Worm (Caenorhabditis elegans) whole organism, L2 larva: Measurements from ENCODE around the gene C23G10.5.
A peak's percentile ranks its signal among the peaks of the same experiment; 100 is the strongest.

Experiments
- C34F6.9 ChIP-seq: fragments of 150-350 bp; optimal IDR thresholded peaks from 2 replicates; lab custom pipeline; 2014; ENCODE audit warnings: missing biosample characterization, missing genetic modification characterization
- F13H6.1 ChIP-seq: sonication (generic microtip); optimal IDR thresholded peaks from 2 replicates; lab custom pipeline; 2016; ENCODE audit warnings: missing genetic modification characterization, missing compliant biosample characterization
- R02D3.7 ChIP-seq: fragments of 150-350 bp; optimal IDR thresholded peaks from 2 replicates; lab custom pipeline; 2014; ENCODE audit warnings: missing biosample characterization, missing genetic modification characterization
- ZK546.5 ChIP-seq: sonication (generic microtip); optimal IDR thresholded peaks from 2 replicates; lab custom pipeline; 2017; ENCODE audit warnings: missing biosample characterization, missing genetic modification characterization
- alr-1 ChIP-seq: fragments of 150-350 bp; optimal IDR thresholded peaks from 2 replicates; lab custom pipeline; 2014; ENCODE audit warnings: missing biosample characterization, missing genetic modification characterization
- aly-2 ChIP-seq: fragments of 150-350 bp; optimal IDR thresholded peaks from 2 replicates; lab custom pipeline; 2014; ENCODE audit warnings: missing biosample characterization, missing genetic modification characterization
- ama-1 ChIP-seq: fragments of 150-350 bp; optimal IDR thresholded peaks from 2 replicates; lab custom pipeline; 2018; ENCODE audit warnings: inconsistent platforms
- blmp-1 ChIP-seq: sonication (generic microtip); optimal IDR thresholded peaks from 2 replicates; lab custom pipeline; 2017; ENCODE audit warnings: missing genetic modification characterization, mild to moderate bottlenecking, missing compliant biosample characterization, antibody characterized with exemption, moderate library complexity; ENCODE audit not compliant: insufficient read depth
- crh-2 ChIP-seq: sonication (generic microtip); optimal IDR thresholded peaks from 2 replicates; lab custom pipeline; 2017; ENCODE audit warnings: missing biosample characterization, missing genetic modification characterization
- elt-1 ChIP-seq: fragments of 150-350 bp; optimal IDR thresholded peaks from 2 replicates; lab custom pipeline; 2014; ENCODE audit warnings: missing biosample characterization, missing genetic modification characterization
- elt-3 ChIP-seq: sonication (generic microtip); optimal IDR thresholded peaks from 2 replicates; lab custom pipeline; 2017; ENCODE audit warnings: missing biosample characterization, missing genetic modification characterization
- fos-1 ChIP-seq: fragments of 150-350 bp; optimal IDR thresholded peaks from 2 replicates; lab custom pipeline; 2014; ENCODE audit warnings: missing biosample characterization, missing genetic modification characterization
- gmeb-1 ChIP-seq: fragments of 150-350 bp; optimal IDR thresholded peaks from 2 replicates; lab custom pipeline; 2014; ENCODE audit warnings: missing biosample characterization, missing genetic modification characterization
- lin-11 ChIP-seq: fragments of 150-350 bp; sonication (generic microtip); optimal IDR thresholded peaks from 2 replicates; lab custom pipeline; 2014; ENCODE audit warnings: missing biosample characterization, missing genetic modification characterization, inconsistent platforms, mixed read lengths
- lin-13 ChIP-seq: fragments of 150-350 bp; optimal IDR thresholded peaks from 2 replicates; lab custom pipeline; 2014; ENCODE audit warnings: missing biosample characterization, missing genetic modification reagents, missing genetic modification characterization
- lin-39 ChIP-seq: fragments of 150-350 bp; optimal IDR thresholded peaks from 2 replicates; lab custom pipeline; 2014; ENCODE audit warnings: missing biosample characterization, missing genetic modification reagents, missing genetic modification characterization
- lsy-2 ChIP-seq, 2 experiments: fragments of 150-350 bp in 1 of 2; sonication (generic microtip) in 1 of 2; optimal IDR thresholded peaks; 2 replicates each; lab custom pipeline; 2014 to 2017; ENCODE audit warnings: missing biosample characterization in 2 of 2, missing genetic modification characterization in 2 of 2
- mab-5 ChIP-seq: fragments of 150-350 bp; optimal IDR thresholded peaks from 2 replicates; lab custom pipeline; 2014; ENCODE audit warnings: missing biosample characterization, missing genetic modification characterization
- mbf-1 ChIP-seq: sonication (generic microtip); optimal IDR thresholded peaks from 2 replicates; lab custom pipeline; 2017; ENCODE audit warnings: missing biosample characterization, missing genetic modification characterization
- nhr-21 ChIP-seq: fragments of 150-350 bp; optimal IDR thresholded peaks from 2 replicates; lab custom pipeline; 2014; ENCODE audit warnings: missing biosample characterization, missing genetic modification characterization
- nhr-23 ChIP-seq: fragments of 150-350 bp; optimal IDR thresholded peaks from 2 replicates; lab custom pipeline; 2014; ENCODE audit warnings: missing biosample characterization, missing genetic modification reagents, missing genetic modification characterization
- nhr-77 ChIP-seq: fragments of 150-350 bp; optimal IDR thresholded peaks from 2 replicates; lab custom pipeline; 2014; ENCODE audit warnings: missing biosample characterization, missing genetic modification characterization
- peb-1 ChIP-seq: fragments of 150-350 bp; optimal IDR thresholded peaks from 2 replicates; lab custom pipeline; 2014; ENCODE audit warnings: missing biosample characterization, missing genetic modification characterization
- skn-1 ChIP-seq: sonication (generic microtip); optimal IDR thresholded peaks from 2 replicates; lab custom pipeline; 2017; ENCODE audit warnings: missing biosample characterization, missing genetic modification characterization
- sma-3 ChIP-seq: sonication (generic microtip); optimal IDR thresholded peaks from 2 replicates; lab custom pipeline; 2016; ENCODE audit warnings: missing genetic modification reagents, missing genetic modification characterization, missing compliant biosample characterization
- sma-9 ChIP-seq, 2 experiments: fragments of 150-350 bp in 1 of 2; sonication (generic microtip) in 1 of 2; optimal IDR thresholded peaks; 2 replicates each; lab custom pipeline; 2014 to 2016; ENCODE audit warnings: missing genetic modification characterization in 2 of 2, mild to moderate bottlenecking in 1 of 2, missing biosample characterization in 1 of 2, missing compliant biosample characterization in 1 of 2, missing genetic modification reagents in 1 of 2, moderate library complexity in 1 of 2
- snpc-4 ChIP-seq: fragments of 150-350 bp; optimal IDR thresholded peaks from 2 replicates; lab custom pipeline; 2014; ENCODE audit warnings: missing biosample characterization, missing genetic modification characterization
- unc-39 ChIP-seq: fragments of 150-350 bp; optimal IDR thresholded peaks from 2 replicates; lab custom pipeline; 2014; ENCODE audit warnings: missing biosample characterization, missing genetic modification characterization
- zag-1 ChIP-seq: fragments of 150-350 bp; optimal IDR thresholded peaks from 2 replicates; lab custom pipeline; 2014; ENCODE audit warnings: missing biosample characterization, missing genetic modification characterization
- ztf-1 ChIP-seq: fragments of 200-800 bp; sonication (Bioruptor generic); conservative IDR thresholded peaks from 2 replicates; pipeline ENCODE4 v1.3.6; 2022; ENCODE audit warnings: missing genetic modification characterization, missing compliant biosample characterization
- ztf-4 ChIP-seq: fragments of 150-350 bp; optimal IDR thresholded peaks from 2 replicates; lab custom pipeline; 2014; ENCODE audit warnings: missing biosample characterization, missing genetic modification characterization

The C23G10.5 gene

DNA sequence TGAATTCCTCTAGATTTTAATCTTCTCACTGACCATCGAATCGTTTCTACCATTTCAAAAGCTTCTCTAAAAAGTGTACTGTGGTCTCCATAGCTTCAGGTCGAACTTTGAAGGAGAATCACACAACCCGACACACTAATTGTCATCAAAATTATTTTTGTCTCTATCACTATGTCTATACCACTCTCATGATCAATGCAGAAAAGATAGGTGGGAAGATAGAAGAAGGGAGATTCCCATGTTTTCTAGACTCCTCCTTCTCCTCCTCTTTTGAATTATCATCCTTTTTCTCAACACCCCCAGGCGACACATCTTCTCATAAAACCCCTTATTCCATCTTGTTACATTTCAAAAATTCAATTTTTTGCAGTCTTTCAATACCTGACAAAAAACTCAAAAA is 45.0 kb upstream of the C23G10.5 start, which contains the start of gene Y42G9A.3:
TSS of gene Y42G9A.3 (plus strand) at position 363 of the 400 bp plus-strand sequence.
- TF ChIP-seq zag-1 (tag; lab: Kevin White, UChicago) (no peak), blmp-1 (tag; lab: Kevin White, UChicago) (no peak), aly-2 (no peak), skn-1 (peak; percentile 78), fos-1 (tag; lab: Kevin White, UChicago) (peak; percentile 35), nhr-21 (tag; lab: Kevin White, UChicago) (no peak), sma-9 (GFP tag; optimal IDR thresholded peaks at IDR 0.05; lab: Kevin White, UChicago) (peak; percentile 5), sma-9 (tag; optimal IDR thresholded peaks at IDR 0.05; lab: Kevin White, UChicago) (no peak)
- TF ChIP-seq, all 48 proteins: peak for 3

DNA sequence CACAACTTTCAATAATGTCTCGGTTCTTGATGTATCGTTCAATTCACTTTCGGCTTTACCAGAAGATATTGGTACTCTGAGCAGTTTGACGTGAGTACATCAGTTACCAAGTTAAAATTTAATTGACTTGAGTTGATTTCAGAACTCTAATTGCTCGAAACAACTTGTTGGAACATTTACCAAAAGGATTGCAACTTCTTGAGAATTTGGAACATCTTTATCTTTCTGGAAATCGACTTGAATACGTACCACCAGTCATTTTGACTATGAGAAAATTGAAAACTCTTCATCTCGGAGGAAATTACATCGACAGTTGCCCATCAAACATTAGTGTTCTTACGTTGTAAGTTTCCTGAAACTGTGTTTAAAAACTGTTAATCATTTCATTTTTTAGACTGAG is 44.1 kb upstream of the C23G10.5 start:
- TF ChIP-seq F13H6.1 (no peak), lsy-2 (tag; optimal IDR thresholded peaks at IDR 0.05; lab: Kevin White, UChicago) (no peak), sma-3 (GFP tag; lab: Kevin White, UChicago) (no peak), ztf-1 (GFP tag; lab: Robert Waterston, UW) (no peak)

DNA sequence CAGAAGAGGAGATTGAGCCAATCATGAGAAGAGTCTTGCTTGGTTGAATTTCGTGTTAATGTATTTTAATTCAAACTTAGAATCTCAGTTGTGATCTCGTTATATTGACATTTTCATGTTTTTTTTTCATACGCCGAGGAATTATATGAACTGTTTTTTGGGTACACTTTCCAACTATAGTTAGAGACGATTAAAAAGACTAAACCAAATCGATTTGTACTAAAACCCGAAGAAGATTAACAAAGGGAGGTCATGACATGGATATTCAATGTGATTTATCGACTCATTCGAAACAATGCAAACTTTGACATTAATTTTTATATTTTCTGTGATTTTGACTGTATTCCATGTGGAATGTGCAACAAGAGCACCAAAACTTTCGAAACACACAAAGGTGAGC is 43.0 kb upstream of the C23G10.5 start, which contains the start of gene Y42G9A.2:
TSS of gene Y42G9A.2 (plus strand) at position 284 of the 400 bp plus-strand sequence.
- TF ChIP-seq alr-1 (tag; lab: Kevin White, UChicago): no peak
- TF ChIP-seq peb-1: no peak
- no peak for TF ChIP-seq ama-1 (lab: Kevin White, UChicago)
- TF ChIP-seq crh-2: no peak
- peak; percentile 30 for TF ChIP-seq sma-9 (GFP tag; optimal IDR thresholded peaks at IDR 0.05; lab: Kevin White, UChicago)
- TF ChIP-seq sma-9 (tag; optimal IDR thresholded peaks at IDR 0.05; lab: Kevin White, UChicago): no peak
- TF ChIP-seq ZK546.5: no peak

DNA sequence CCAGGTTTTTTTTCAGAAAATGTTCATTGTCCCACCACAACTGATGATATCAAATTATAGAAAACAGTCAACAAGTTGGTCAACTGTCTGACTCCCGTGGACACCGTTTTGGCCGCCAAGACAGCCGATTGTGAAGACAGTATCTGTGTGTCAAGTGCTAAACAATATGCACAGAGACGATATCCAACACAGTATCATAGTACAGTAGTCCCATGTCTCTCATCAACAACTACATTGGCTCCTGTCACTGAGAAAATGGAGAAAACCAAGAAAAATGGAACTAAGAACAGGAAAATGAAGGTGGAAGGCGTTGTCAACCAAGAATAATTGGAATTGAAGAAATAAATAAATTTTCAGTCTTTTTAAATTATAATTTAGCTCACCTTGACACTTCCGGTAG is 42.2 kb upstream of the C23G10.5 start:
- TF ChIP-seq mab-5 (tag; lab: Kevin White, UChicago) (no peak), ztf-1 (GFP tag; lab: Robert Waterston, UW) (no peak), lin-11 (tag; lab: Kevin White, UChicago) (no peak), snpc-4 (tag; lab: Kevin White, UChicago) (no peak), nhr-23 (no peak), R02D3.7 (tag; lab: Kevin White, UChicago) (no peak), sma-9 (GFP tag; optimal IDR thresholded peaks at IDR 0.05; lab: Kevin White, UChicago) (no peak), sma-9 (tag; optimal IDR thresholded peaks at IDR 0.05; lab: Kevin White, UChicago) (no peak), blmp-1 (tag; lab: Kevin White, UChicago) (no peak), elt-3 (no peak), lin-39 (no peak), alr-1 (tag; lab: Kevin White, UChicago) (no peak), nhr-21 (tag; lab: Kevin White, UChicago) (no peak), ztf-4 (no peak)

DNA sequence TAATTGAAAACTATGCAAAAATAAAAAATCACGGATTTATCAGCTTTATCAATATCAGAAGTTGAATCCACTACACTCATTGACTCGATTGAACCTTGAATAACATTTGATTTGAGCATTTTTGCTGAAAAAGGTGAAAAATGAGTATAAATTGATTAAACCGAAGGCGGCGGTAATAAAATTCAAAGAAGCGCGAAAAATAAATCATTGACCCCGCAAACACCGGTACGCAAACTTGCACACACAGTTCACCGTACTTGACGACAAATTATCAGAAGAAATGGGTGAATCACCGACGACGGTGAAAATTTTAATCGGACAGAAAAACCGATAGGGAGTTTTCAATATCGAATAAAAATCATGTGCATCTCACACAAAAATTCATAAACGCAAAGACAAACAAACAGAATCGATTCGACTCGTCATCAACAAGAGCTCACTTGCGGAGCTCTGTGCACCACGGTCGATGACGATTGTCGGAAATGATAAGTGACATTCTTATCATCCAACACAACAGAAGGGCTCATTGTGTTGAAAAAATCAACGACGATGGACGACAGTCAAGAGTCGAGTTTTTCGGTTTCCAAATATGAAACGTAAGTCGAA is 41.3 kb upstream of the C23G10.5 start, which contains the start of the genes wht-7 and Y42G9A.1:
TSS of gene wht-7 (minus strand) at position 131 of the 606 bp plus-strand sequence.
TSS of gene Y42G9A.1 (plus strand) at position 495 of the 606 bp plus-strand sequence.
- TF ChIP-seq ZK546.5 (no peak), fos-1 (tag; lab: Kevin White, UChicago) (peak; percentile 67), gmeb-1 (tag; lab: Kevin White, UChicago) (peak; percentile 10)

DNA sequence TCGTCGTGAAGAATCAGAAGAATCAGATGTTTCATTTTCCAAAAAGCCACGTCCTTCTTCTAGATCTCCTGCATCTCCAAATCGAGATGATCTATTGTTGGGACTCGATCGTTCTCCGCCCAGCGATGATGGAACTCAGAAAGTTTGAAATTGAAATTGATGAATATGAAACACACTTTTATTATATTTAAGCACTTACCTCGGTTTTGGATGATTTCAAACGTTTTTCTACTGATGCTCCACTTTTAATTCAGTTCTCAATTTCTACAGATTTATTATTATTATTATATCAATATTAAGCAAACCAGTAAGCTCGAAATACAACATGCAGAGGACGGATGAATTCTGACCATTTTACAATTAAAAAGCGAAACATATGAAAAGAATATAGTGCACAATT is 36.3 kb upstream of the C23G10.5 start:
- TF ChIP-seq nhr-77: no peak
- TF ChIP-seq crh-2: no peak
- no peak for TF ChIP-seq aly-2
- no peak for TF ChIP-seq unc-39
- no peak for TF ChIP-seq elt-1 (tag; lab: Kevin White, UChicago)
- no peak for TF ChIP-seq mbf-1 (tag; lab: Kevin White, UChicago)
- TF ChIP-seq mab-5 (tag; lab: Kevin White, UChicago): no peak
- no peak for TF ChIP-seq C34F6.9 (tag; lab: Kevin White, UChicago)
- TF ChIP-seq sma-3 (GFP tag; lab: Kevin White, UChicago): no peak
- no peak for TF ChIP-seq ztf-4
- TF ChIP-seq zag-1 (tag; lab: Kevin White, UChicago): no peak
- TF ChIP-seq lin-13: no peak
